Fruit fly (Drosophila melanogaster) whole organism, wandering third instar larva: ENCODE measurements around the gene Rgl.

ENCODE experiments used
- Abd-B ChIP-seq: fragments of >200 bp; optimal IDR thresholded peaks from 2 replicates; lab custom pipeline; 2017; ENCODE audit warnings: missing biosample characterization, missing genetic modification characterization
- CrebA ChIP-seq: fragments of 200-800 bp; sonication (Bioruptor generic); optimal IDR thresholded peaks from 2 replicates; lab custom pipeline; 2016; ENCODE audit warnings: missing biosample characterization, mild to moderate bottlenecking, missing genetic modification characterization, borderline replicate concordance
- Dfd ChIP-seq: fragments of >200 bp; optimal IDR thresholded peaks from 2 replicates; lab custom pipeline; 2017; ENCODE audit warnings: missing biosample characterization, missing genetic modification characterization
- Dif ChIP-seq: fragments of 200-275, 200-300 bp; sonication (Bioruptor generic); optimal IDR thresholded peaks from 2 replicates; lab custom pipeline; 2018; ENCODE audit warnings: missing biosample characterization, missing genetic modification characterization; ENCODE audit not compliant: partially characterized antibody
- Hnf4 ChIP-seq: fragments of 200-800 bp; sonication (Bioruptor generic); optimal IDR thresholded peaks from 2 replicates; lab custom pipeline; 2016; ENCODE audit warnings: missing biosample characterization, mild to moderate bottlenecking, missing genetic modification characterization
- br ChIP-seq: fragments of 200-800 bp; sonication (Bioruptor generic); optimal IDR thresholded peaks from 2 replicates; lab custom pipeline; 2016; ENCODE audit warnings: missing biosample characterization, missing genetic modification characterization
- dsf ChIP-seq: sonication (Bioruptor generic); optimal IDR thresholded peaks from 2 replicates; lab custom pipeline; 2016; ENCODE audit warnings: missing biosample characterization, missing genetic modification characterization, borderline replicate concordance
- foxo ChIP-seq, 2 experiments: fragments of 200-800 bp; sonication (Bioruptor generic); optimal IDR thresholded peaks; 2 replicates in 1 of 2; 3 replicates in 1 of 2; lab custom pipeline; 2016 to 2017; ENCODE audit warnings: missing biosample characterization in 2 of 2, missing genetic modification characterization in 2 of 2
- h ChIP-seq: fragments of 200-800 bp; sonication (Bioruptor generic); optimal IDR thresholded peaks from 3 replicates; lab custom pipeline; 2016; ENCODE audit warnings: missing biosample characterization, mild to moderate bottlenecking, missing genetic modification characterization
- lola ChIP-seq: fragments of >200 bp; optimal IDR thresholded peaks from 2 replicates; lab custom pipeline; 2017; ENCODE audit warnings: missing biosample characterization, missing genetic modification characterization
- pan ChIP-seq: fragments of >200 bp; optimal IDR thresholded peaks from 2 replicates; lab custom pipeline; 2017
- rgr ChIP-seq: fragments of 200-800 bp; sonication (Bioruptor generic); optimal IDR thresholded peaks from 3 replicates; lab custom pipeline; 2016; ENCODE audit warnings: missing biosample characterization, mild to moderate bottlenecking, missing genetic modification characterization

DNA sequence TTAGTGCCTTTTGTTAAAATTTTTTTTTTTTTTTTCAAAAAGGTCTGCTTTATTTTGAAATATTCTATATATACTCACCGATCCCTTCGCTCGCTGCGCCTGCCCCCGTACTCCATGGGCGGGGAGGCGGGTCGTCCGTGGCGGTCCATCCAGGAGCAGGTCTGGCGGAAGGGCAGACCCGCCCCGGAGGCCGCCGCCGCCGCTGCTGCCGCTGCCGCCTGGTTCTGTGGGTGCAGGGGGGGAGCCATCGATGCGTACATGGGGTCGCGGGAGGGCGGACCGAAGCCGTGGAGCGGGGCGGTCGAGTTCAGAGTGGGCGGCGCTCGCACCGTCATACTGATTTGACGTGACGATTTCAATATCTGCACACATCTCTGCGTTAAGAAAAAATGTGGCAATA, 38.0 kb downstream of the Rgl start:
- no peak for TF ChIP-seq foxo (GFP tag; optimal IDR thresholded peaks at IDR 0.05; lab: Kevin White, UChicago)
- no peak for TF ChIP-seq br (GFP tag; lab: Kevin White, UChicago)
- no peak for TF ChIP-seq dsf (GFP tag; lab: Kevin White, UChicago)
- no peak for TF ChIP-seq lola
- TF ChIP-seq rgr (GFP tag; lab: Kevin White, UChicago): no peak
- no peak for TF ChIP-seq Hnf4 (GFP tag; lab: Kevin White, UChicago)
- TF ChIP-seq h (GFP tag; lab: Kevin White, UChicago): no peak
- TF ChIP-seq Dif (GFP tag; lab: Kevin White, UChicago): no peak
- peak; percentile 82 for TF ChIP-seq Dfd
- TF ChIP-seq Abd-B (GFP tag; lab: Kevin White, UChicago): no peak
- no peak for TF ChIP-seq pan
- no peak for TF ChIP-seq CrebA (GFP tag; lab: Kevin White, UChicago)
